Fruit fly (Drosophila melanogaster) whole organism, embryonic: ENCODE measurements around the gene CG1136.

ENCODE experiments used
- Awh ChIP-seq: fragments of 200-800 bp; sonication (Bioruptor generic); IDR thresholded peaks from 2 replicates; pipeline ENCODE4, ENCODE4 v1.3.6; 2022; ENCODE audit warnings: missing biosample characterization, missing genetic modification characterization
- Bdp1 ChIP-seq: fragments of 200-800 bp; sonication (Bioruptor generic); optimal IDR thresholded peaks from 3 replicates; lab custom pipeline; 2016; ENCODE audit warnings: missing biosample characterization, missing genetic modification characterization
- Bteb2 ChIP-seq: fragments of 200-800 bp; sonication (Bioruptor generic); optimal IDR thresholded peaks from 2 replicates; lab custom pipeline; 2016; ENCODE audit warnings: missing biosample characterization, missing genetic modification characterization
- CG10274 ChIP-seq: fragments of 200-800 bp; sonication (Bioruptor generic); optimal IDR thresholded peaks from 3 replicates; lab custom pipeline; 2017; ENCODE audit warnings: missing biosample characterization, mild to moderate bottlenecking, missing genetic modification characterization
- CG10366 ChIP-seq: fragments of 200-800 bp; sonication (Bioruptor generic); IDR thresholded peaks from 2 replicates; pipeline ENCODE4 v1.3.6; 2022; ENCODE audit warnings: missing biosample characterization, missing genetic modification characterization
- CG10654 ChIP-seq: fragments of 200-800 bp; sonication (Bioruptor generic); optimal IDR thresholded peaks from 2 replicates; lab custom pipeline; 2016; ENCODE audit warnings: missing biosample characterization, missing genetic modification characterization
- CG11696 ChIP-seq: fragments of 200-800 bp; sonication (Bioruptor generic); IDR thresholded peaks from 2 replicates; pipeline ENCODE4 v1.3.6; 2022; ENCODE audit warnings: missing biosample characterization, missing genetic modification characterization
- CG11723 ChIP-seq: fragments of 200-800 bp; sonication (Bioruptor generic); optimal IDR thresholded peaks from 2 replicates; lab custom pipeline; 2017; ENCODE audit warnings: missing biosample characterization, mild to moderate bottlenecking, missing genetic modification characterization
- CG12155 ChIP-seq: fragments of 200-800 bp; sonication (Bioruptor generic); optimal IDR thresholded peaks from 3 replicates; lab custom pipeline; 2016; ENCODE audit warnings: missing biosample characterization, missing genetic modification characterization
- CG17568 ChIP-seq: fragments of 200-800 bp; sonication (Bioruptor generic); optimal IDR thresholded peaks from 2 replicates; lab custom pipeline; 2018; ENCODE audit warnings: missing biosample characterization, mild to moderate bottlenecking, missing genetic modification characterization, moderate library complexity
- CG18011 ChIP-seq: fragments of 200-800 bp; sonication (Bioruptor generic); optimal IDR thresholded peaks from 2 replicates; lab custom pipeline; 2017; ENCODE audit warnings: missing biosample characterization, missing genetic modification characterization, mild to moderate bottlenecking, moderate library complexity, missing genotype
- CG2120 ChIP-seq: fragments of 200-800 bp; sonication (Bioruptor generic); optimal IDR thresholded peaks from 3 replicates; lab custom pipeline; 2016; ENCODE audit warnings: missing biosample characterization, missing genetic modification characterization
- CG30020 ChIP-seq: fragments of 200-800 bp; optimal IDR thresholded peaks from 2 replicates; lab custom pipeline; 2019; ENCODE audit warnings: missing biosample characterization, mild to moderate bottlenecking, missing genetic modification characterization, moderate library complexity
- CG3065 ChIP-seq: fragments of 200-800 bp; sonication (Bioruptor generic); optimal IDR thresholded peaks from 2 replicates; lab custom pipeline; 2016; ENCODE audit warnings: missing biosample characterization, missing genetic modification characterization
- CG31365 ChIP-seq: fragments of 200-800 bp; sonication (Bioruptor generic); optimal IDR thresholded peaks from 2 replicates; lab custom pipeline; 2018; ENCODE audit warnings: missing biosample characterization, mild to moderate bottlenecking, missing genetic modification characterization
- CG32767 ChIP-seq: fragments of 200-800 bp; sonication (Bioruptor generic); IDR thresholded peaks from 2 replicates; pipeline ENCODE4 v1.3.6; 2022; ENCODE audit warnings: missing biosample characterization, missing genetic modification characterization
- CG42726 ChIP-seq: fragments of 200-800 bp; sonication (Bioruptor generic); IDR thresholded peaks from 2 replicates; pipeline ENCODE4 v1.3.6; 2022; ENCODE audit warnings: missing biosample characterization, missing genetic modification characterization; ENCODE audit not compliant: partially characterized antibody
- CG4282 ChIP-seq: fragments of 200-800 bp; sonication (Bioruptor generic); optimal IDR thresholded peaks from 2 replicates; lab custom pipeline; 2016; ENCODE audit warnings: missing biosample characterization, missing genetic modification characterization
- CG6813 ChIP-seq: fragments of 200-800 bp; sonication (Bioruptor generic); optimal IDR thresholded peaks from 2 replicates; lab custom pipeline; 2017; ENCODE audit warnings: missing biosample characterization, missing genetic modification characterization, mild to moderate bottlenecking, moderate library complexity, missing genetic modification reagents
- CG8281 ChIP-seq: fragments of 200-800 bp; sonication (Bioruptor generic); optimal IDR thresholded peaks from 2 replicates; lab custom pipeline; 2018; ENCODE audit warnings: missing biosample characterization, mild to moderate bottlenecking, missing genetic modification characterization, moderate library complexity
- CG8359 ChIP-seq: fragments of 200-800 bp; sonication (Bioruptor generic); optimal IDR thresholded peaks from 2 replicates; lab custom pipeline; 2017; ENCODE audit warnings: missing biosample characterization, mild to moderate bottlenecking, missing genetic modification characterization, borderline replicate concordance
- Dll ChIP-seq: fragments of 200-800 bp; sonication (Bioruptor generic); IDR thresholded peaks from 4 replicates; pipeline ENCODE4 v1.3.6; 2022; ENCODE audit warnings: missing biosample characterization, missing genetic modification characterization; ENCODE audit not compliant: partially characterized antibody
- Eip74EF ChIP-seq, 2 experiments: fragments of 200-800 bp in 1 of 2; fragments of >200 bp in 1 of 2; sonication (Bioruptor generic) in 1 of 2; optimal IDR thresholded peaks; 2 replicates each; lab custom pipeline; 2017 to 2019; ENCODE audit warnings: missing biosample characterization in 2 of 2, missing genetic modification characterization in 2 of 2, mild to moderate bottlenecking in 1 of 2, moderate library complexity in 1 of 2
- HHEX ChIP-seq: fragments of 200-800 bp; sonication (Bioruptor generic); optimal IDR thresholded peaks from 3 replicates; lab custom pipeline; 2017; ENCODE audit warnings: missing biosample characterization, mild to moderate bottlenecking, missing genetic modification characterization, missing genetic modification reagents
- HLH4C ChIP-seq: fragments of 200-800 bp; sonication (Bioruptor generic); IDR thresholded peaks from 3 replicates; pipeline ENCODE4 v1.3.6; 2022; ENCODE audit warnings: missing biosample characterization, missing genetic modification characterization; ENCODE audit not compliant: partially characterized antibody
- HmgD ChIP-seq: fragments of 200-800 bp; sonication (Bioruptor generic); optimal IDR thresholded peaks from 3 replicates; lab custom pipeline; 2016; ENCODE audit warnings: missing biosample characterization, missing genetic modification characterization
- HmgZ ChIP-seq: fragments of 200-800 bp; sonication (Bioruptor generic); optimal IDR thresholded peaks from 2 replicates; lab custom pipeline; 2018; ENCODE audit warnings: missing biosample characterization, mild to moderate bottlenecking, missing genetic modification characterization
- Hmr ChIP-seq: fragments of 200-800 bp; sonication (Bioruptor generic); optimal IDR thresholded peaks from 3 replicates; lab custom pipeline; 2017; ENCODE audit warnings: mild to moderate bottlenecking, missing biosample characterization, missing genetic modification reagents, missing genetic modification characterization
- Hr78 ChIP-seq, 2 experiments: fragments of 200-800 bp in 1 of 2; fragments of >200 bp in 1 of 2; sonication (Bioruptor generic) in 1 of 2; optimal IDR thresholded peaks; 2 replicates each; lab custom pipeline; 2017 to 2019; ENCODE audit warnings: missing biosample characterization in 2 of 2, missing genetic modification characterization in 2 of 2, mild to moderate bottlenecking in 1 of 2, moderate library complexity in 1 of 2
- Lhr ChIP-seq: fragments of 200-800 bp; sonication (Bioruptor generic); optimal IDR thresholded peaks from 3 replicates; lab custom pipeline; 2017; ENCODE audit warnings: mild to moderate bottlenecking, missing biosample characterization, missing genetic modification reagents, missing genetic modification characterization
- Mes4 ChIP-seq: fragments of 200-800 bp; sonication (Bioruptor generic); optimal IDR thresholded peaks from 2 replicates; lab custom pipeline; 2016; ENCODE audit warnings: missing biosample characterization, missing genetic modification characterization
- Rx ChIP-seq: fragments of 200-800 bp; sonication (Bioruptor generic); IDR thresholded peaks from 2 replicates; pipeline ENCODE4 v1.3.6; 2022; ENCODE audit warnings: missing biosample characterization, missing genetic modification characterization
- Sry-δ ChIP-seq: fragments of 200-800 bp; sonication (Bioruptor generic); optimal IDR thresholded peaks from 2 replicates; lab custom pipeline; 2016; ENCODE audit warnings: missing biosample characterization, missing genetic modification characterization
- TFAM ChIP-seq: fragments of 200-800 bp; sonication (Bioruptor generic); optimal IDR thresholded peaks from 2 replicates; lab custom pipeline; 2017; ENCODE audit warnings: missing biosample characterization, missing genetic modification characterization, inconsistent platforms
- Vsx1 ChIP-seq: fragments of 200-800 bp; sonication (Bioruptor generic); optimal IDR thresholded peaks from 2 replicates; lab custom pipeline; 2017; ENCODE audit warnings: missing biosample characterization, mild to moderate bottlenecking, missing genetic modification characterization, missing genetic modification reagents
- aop ChIP-seq: fragments of 200-800 bp; sonication (Bioruptor generic); IDR thresholded peaks from 2 replicates; pipeline ENCODE4 v1.3.6; 2022; ENCODE audit warnings: missing biosample characterization, missing genetic modification characterization
- az2 ChIP-seq: fragments of 200-800 bp; sonication (Bioruptor generic); optimal IDR thresholded peaks from 3 replicates; lab custom pipeline; 2016; ENCODE audit warnings: missing biosample characterization, missing genetic modification characterization
- jigr1 ChIP-seq: fragments of 200-800 bp; sonication (Bioruptor generic); IDR thresholded peaks from 3 replicates; pipeline ENCODE4 v1.3.6; 2022; ENCODE audit warnings: missing biosample characterization, missing genetic modification characterization
- klu ChIP-seq: fragments of 200-800 bp; sonication (Bioruptor generic); IDR thresholded peaks from 2 replicates; pipeline ENCODE4 v1.3.6; 2022; ENCODE audit warnings: missing biosample characterization, missing genetic modification characterization
- pfk ChIP-seq: fragments of 200-800 bp; sonication (Bioruptor generic); optimal IDR thresholded peaks from 2 replicates; lab custom pipeline; 2018; ENCODE audit warnings: missing biosample characterization, mild to moderate bottlenecking, missing genetic modification characterization, moderate library complexity
- schlank ChIP-seq: fragments of 200-800 bp; sonication (Bioruptor generic); optimal IDR thresholded peaks from 2 replicates; lab custom pipeline; 2018; ENCODE audit warnings: missing biosample characterization, mild to moderate bottlenecking, missing genetic modification characterization
- tx ChIP-seq: fragments of 200-800 bp; sonication (Bioruptor generic); optimal IDR thresholded peaks from 2 replicates; lab custom pipeline; 2016; ENCODE audit warnings: missing biosample characterization, missing genetic modification characterization
- unpg ChIP-seq: fragments of 200-800 bp; sonication (Bioruptor generic); optimal IDR thresholded peaks from 3 replicates; lab custom pipeline; 2018; ENCODE audit warnings: missing biosample characterization, mild to moderate bottlenecking, missing genetic modification characterization, moderate library complexity
- usp ChIP-seq: fragments of >200 bp; optimal IDR thresholded peaks from 2 replicates; lab custom pipeline; 2017; ENCODE audit warnings: missing biosample characterization, missing genetic modification characterization

Gene CG1136

DNA sequence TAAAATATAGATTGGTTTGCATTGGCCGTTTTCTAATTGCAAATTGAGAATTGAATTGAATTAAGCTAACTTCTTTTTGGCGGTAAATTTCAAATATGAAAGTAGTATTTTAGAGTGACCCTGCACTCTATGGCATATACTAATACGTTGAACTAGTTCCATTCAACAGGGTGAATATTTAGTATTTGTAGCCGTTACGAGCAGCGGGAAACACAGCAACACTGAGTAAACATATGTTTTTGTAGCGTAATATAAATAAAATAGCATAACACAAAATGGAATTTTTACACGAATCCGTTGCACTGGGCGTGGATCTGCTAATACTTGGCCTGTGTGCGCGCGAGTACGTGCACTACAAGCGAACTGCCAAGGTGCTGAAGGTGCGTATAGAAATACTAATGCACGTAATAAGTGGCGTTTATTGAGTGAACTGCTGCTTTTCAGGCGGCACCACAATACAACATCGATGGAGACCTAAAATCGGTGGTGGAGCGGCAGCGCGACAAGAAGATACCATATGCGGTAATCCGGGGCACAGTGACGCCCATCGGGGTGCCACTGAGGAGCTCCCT, 25.1 kb upstream of the CG1136 start, which contains the start of gene Mul1 (continued):
- TF ChIP-seq CG10366 (GFP tag; lab: Robert Waterston, UW): peak; percentile 22; the same call in 1 of the 2 replicates
- no peak for TF ChIP-seq HmgD (GFP tag; lab: Kevin White, UChicago)
- TF ChIP-seq TFAM (GFP tag; lab: Kevin White, UChicago): no peak
- TF ChIP-seq Hmr: peak; percentile 17

DNA sequence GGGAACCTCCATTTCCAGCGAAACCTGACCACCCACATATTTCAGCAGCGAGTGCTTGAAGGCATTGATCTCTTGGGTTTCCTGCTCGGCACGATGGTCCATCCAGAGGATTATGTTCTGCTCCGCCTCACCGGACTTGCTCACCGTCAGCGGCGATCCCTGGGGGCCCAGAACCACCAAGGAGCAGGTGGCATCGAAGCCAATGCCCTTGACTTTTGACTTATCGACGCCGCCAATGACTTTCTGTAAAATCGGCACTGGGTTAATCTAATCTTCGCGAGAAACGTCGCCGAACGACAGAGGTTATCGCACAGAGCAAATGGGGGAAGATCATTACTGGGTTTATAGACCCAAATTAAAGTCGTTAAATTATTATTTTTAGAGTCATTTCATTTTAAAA, 21.9 kb upstream of the CG1136 start:
- TF ChIP-seq Sry-δ (GFP tag; lab: Kevin White, UChicago): no peak
- TF ChIP-seq az2 (GFP tag; lab: Kevin White, UChicago): no peak
- TF ChIP-seq CG11696 (GFP tag; lab: Robert Waterston, UW): 0 out of 2 replicates have a peak, but pooled peaks have one; percentile 7
- peak in 1 of 2 experiments; percentile 13 for TF ChIP-seq Hr78 (GFP tag; optimal IDR thresholded peaks at IDR 0.05; lab: Kevin White, UChicago)
- TF ChIP-seq klu (GFP tag; lab: Robert Waterston, UW): no peak

DNA sequence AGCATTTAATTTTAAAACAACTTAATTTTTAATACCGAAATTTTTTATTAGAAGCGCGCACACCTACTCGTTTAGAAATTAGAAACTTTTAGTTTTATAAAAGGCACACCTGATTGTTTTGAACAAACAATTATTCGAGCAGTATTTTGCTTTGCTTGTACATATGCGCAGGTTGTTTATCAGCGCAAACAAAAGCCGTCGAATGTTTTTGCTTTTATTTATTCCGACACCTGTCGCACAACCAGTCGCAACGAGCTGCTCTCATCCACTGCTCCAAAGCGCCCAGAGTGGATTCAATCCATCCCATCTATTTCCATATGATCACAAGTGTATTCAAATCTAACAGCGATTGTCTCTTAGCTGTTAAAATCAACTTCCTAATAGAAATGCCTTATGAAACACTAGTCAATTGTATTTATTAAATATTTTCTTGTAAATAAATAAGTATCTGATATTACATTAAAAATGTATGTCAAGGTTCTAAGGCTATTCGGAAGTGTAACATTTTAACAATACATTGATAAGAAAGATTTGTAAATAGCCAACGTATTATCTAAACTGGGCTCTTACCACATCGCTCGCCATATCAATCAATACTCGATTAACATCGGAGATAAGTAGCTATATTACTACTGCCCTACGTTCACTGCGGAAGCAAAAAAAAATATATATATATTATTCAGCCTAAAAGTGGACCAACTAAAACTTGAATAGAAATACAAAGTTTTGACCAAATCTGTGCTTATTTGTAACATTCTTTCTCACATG, 20.5 kb upstream of the CG1136 start, which contains the start of gene CG11594:
TSS of gene CG11594 (minus strand) at position 274 of the 768 bp plus-strand sequence.
- peak in 1 of 2 experiments; percentile 54 for TF ChIP-seq Eip74EF (GFP tag; optimal IDR thresholded peaks at IDR 0.05; lab: Kevin White, UChicago)
- TF ChIP-seq CG31365 (tag; lab: Kevin White, UChicago): no peak
- TF ChIP-seq CG32767: no peak
- no peak for TF ChIP-seq aop (GFP tag; lab: Robert Waterston, UW)
- no peak for TF ChIP-seq CG42726 (GFP tag; lab: Robert Waterston, UW)
- TF ChIP-seq CG8359 (GFP tag; lab: Kevin White, UChicago): no peak
- no peak for TF ChIP-seq Rx
- TF ChIP-seq schlank (tag; lab: Kevin White, UChicago): peak; percentile 44
- TF ChIP-seq Awh (GFP tag; lab: Robert Waterston, UW): peak; percentile 40; the same call in 1 of the 2 replicates
- no peak for TF ChIP-seq Vsx1 (GFP tag; lab: Kevin White, UChicago)
- TF ChIP-seq CG10274 (GFP tag; lab: Kevin White, UChicago): no peak
- TF ChIP-seq tx (GFP tag; lab: Kevin White, UChicago): no peak
- no peak for TF ChIP-seq CG30020
- peak; percentile 48 for TF ChIP-seq CG6813
- no peak for TF ChIP-seq unpg
- no peak for TF ChIP-seq Mes4 (GFP tag; lab: Kevin White, UChicago)
- TF ChIP-seq HHEX: peak; percentile 56
- TF ChIP-seq CG2120 (GFP tag; lab: Kevin White, UChicago): peak; percentile 26
- no peak for TF ChIP-seq HLH4C (GFP tag; lab: Robert Waterston, UW)
- peak; percentile 8 for TF ChIP-seq Bteb2 (GFP tag; lab: Kevin White, UChicago)
- TF ChIP-seq CG17568: no peak
- no peak for TF ChIP-seq pfk
- TF ChIP-seq HmgZ (tag; lab: Kevin White, UChicago): peak; percentile 21
- TF ChIP-seq usp (GFP tag; lab: Kevin White, UChicago): no peak
- TF ChIP-seq CG11723: peak; percentile 4
- no peak for TF ChIP-seq CG18011 (GFP tag; lab: Kevin White, UChicago)
- TF ChIP-seq Bdp1 (GFP tag; lab: Kevin White, UChicago): no peak
- TF ChIP-seq CG12155 (GFP tag; lab: Kevin White, UChicago): no peak
- no peak for TF ChIP-seq Dll
- TF ChIP-seq jigr1 (GFP tag; lab: Robert Waterston, UW): no peak
- no peak for TF ChIP-seq CG4282
- no peak for TF ChIP-seq CG10654
- TF ChIP-seq CG3065: no peak
- no peak for TF ChIP-seq Lhr (GFP tag; lab: Kevin White, UChicago)
- peak; percentile 19 for TF ChIP-seq CG8281 (tag; lab: Kevin White, UChicago)
